Worm (Caenorhabditis elegans): ENCODE results near the gene irld-6.

The irld-6 gene

DNA sequence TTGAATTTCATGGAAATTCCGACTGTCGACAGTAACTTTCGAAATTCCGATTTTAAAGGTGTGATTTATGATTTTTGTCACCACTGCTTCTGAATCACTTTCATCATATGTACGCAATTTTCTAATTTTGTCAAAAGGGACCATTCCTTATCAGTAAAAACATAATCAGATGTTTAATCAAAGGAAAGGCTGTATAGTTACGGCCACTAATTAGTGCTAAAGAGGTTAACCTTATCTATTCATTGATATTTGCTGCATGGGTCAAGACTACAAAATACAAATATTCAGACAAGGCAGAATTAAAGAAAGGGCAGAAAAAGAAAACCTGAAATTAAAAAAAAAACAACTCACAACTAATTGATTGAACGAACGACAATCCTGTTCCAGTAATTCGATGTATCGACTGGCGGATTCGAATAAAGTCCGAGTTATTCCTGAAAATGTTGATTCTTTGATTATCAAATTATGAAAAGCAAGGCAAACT, 24.6 kb downstream of the irld-6 start, which contains the start of gene T28B11.1:
TSS of gene T28B11.1 (minus strand) at position 434 of the 484 bp plus-strand sequence.
- TF ChIP-seq dao-5 (tag; optimal IDR thresholded peaks at IDR 0.05) (no peak), him-1 (tag; optimal IDR thresholded peaks at IDR 0.05) (no peak), W03F9.2 (tag; optimal IDR thresholded peaks at IDR 0.05) (no peak)

DNA sequence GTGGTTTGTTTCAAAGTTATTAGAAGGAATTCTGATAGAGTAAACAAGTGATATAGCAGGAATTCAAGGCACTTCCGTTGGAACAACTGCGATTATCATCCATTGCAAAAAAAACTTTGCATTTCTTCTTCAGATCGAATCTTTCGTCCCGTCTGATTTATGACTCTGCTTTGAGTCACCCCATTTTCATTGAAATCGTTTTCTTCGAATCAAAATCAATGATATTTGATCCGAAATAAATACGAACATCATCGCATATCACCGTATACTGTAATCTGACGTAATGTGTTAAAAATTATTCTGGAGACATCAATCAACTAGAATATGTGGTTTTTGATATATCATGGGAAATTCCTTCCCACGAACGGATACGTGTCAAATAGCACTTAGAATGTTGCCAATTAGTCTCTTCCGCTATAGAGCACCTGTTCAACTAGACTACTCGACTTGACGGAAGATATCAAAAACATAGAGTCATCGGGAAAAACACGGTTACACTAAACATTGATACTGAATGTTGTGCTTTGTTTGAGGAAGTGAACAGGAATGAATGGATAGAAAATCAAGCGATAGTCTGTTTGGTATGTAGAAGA, 25.7 kb downstream of the irld-6 start:
- TF ChIP-seq W03F9.2 (tag; optimal IDR thresholded peaks at IDR 0.05): no peak
- no peak for TF ChIP-seq dao-5 (tag; optimal IDR thresholded peaks at IDR 0.05)
- TF ChIP-seq him-1 (tag; optimal IDR thresholded peaks at IDR 0.05): no peak

DNA sequence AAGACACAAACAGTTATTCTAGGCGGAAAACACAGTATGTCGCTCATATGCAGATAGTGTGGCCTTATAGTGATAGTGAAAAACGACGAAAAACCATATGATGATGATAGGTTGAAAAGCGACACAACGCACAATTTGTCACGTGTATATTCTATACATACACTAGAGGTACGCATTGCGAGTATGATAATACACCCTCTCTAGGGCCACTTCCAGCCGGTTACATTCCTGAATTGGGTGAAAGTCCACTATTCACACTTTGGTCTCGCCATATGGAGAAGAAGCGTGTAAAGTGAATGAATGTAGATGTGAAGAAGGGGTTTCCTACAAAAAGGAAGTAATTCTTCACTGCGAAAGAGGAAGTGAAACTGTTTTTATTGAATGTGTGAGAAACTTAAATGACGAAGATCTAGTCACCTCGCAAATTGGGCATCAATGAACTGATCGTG, 27.1 kb downstream of the irld-6 start:
- TF ChIP-seq him-1 (tag; optimal IDR thresholded peaks at IDR 0.05) (no peak), W03F9.2 (tag; optimal IDR thresholded peaks at IDR 0.05) (no peak)

DNA sequence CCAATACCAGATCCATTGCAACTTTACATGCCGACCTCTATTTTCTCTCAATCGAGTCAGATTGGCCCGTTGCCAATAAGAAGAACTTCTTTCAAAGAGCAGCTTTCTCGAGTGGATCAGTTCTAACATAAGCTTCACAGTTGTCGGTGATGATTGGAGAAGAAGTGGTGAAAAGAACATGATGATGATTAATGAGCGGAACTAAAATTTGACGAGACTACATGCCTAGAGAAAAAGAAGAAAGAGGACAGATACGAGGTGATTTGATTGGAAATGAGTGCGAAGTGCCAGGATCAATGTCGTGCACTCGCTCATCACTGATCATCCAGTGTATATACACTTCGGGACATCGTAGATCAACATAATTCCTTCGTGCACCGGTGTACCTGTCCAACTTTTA, 28.9 kb downstream of the irld-6 start:
- TF ChIP-seq him-1 (tag; optimal IDR thresholded peaks at IDR 0.05) (no peak), dao-5 (tag; optimal IDR thresholded peaks at IDR 0.05) (no peak), W03F9.2 (tag; optimal IDR thresholded peaks at IDR 0.05) (no peak)

DNA sequence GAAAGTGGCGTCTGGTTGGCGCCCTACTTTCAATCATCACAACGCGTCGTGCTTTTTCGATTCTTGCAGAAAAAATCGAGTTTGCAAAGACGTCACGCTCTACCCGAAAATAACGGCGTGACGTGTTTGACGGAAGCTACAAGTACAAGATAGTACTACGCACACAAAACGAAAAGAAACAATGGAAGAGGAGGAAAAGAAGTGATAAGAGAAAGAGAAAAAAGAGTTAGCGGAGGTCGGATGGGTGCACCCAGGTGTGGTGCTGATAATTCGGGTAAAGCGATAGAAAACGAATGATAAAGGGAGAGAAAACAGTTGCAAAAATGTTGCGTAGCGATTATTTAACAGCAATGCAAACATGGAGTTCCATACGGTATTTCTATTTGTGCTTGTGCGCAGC, 29.9 kb downstream of the irld-6 start:
- TF ChIP-seq W03F9.2 (tag; optimal IDR thresholded peaks at IDR 0.05) (no peak), dao-5 (tag; optimal IDR thresholded peaks at IDR 0.05) (no peak), him-1 (tag; optimal IDR thresholded peaks at IDR 0.05) (no peak)

DNA sequence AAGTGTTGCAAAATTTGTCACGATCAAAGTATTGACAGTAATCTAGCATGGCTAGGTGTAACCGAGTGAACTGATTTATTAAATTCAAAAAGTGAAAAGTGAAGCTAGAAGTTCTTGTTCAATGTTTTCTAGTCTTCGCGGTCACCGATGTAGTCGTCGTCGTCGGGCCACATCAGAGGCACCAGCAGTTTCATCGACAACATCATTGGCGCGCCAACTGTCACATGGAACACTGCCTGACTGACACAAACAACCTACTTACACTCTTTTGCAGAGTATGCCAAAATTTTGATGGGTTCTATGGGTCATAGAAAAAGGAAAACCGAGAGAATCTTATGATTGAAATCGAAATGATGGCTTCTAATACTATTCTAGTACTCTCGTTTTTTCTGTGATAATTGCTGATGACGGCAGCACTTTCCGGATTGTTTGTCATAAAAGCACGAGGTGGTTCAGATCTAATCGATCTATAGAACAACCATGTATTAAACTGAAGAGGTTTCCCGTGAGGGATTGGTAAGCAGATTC, 31.1 kb downstream of the irld-6 start:
- TF ChIP-seq W03F9.2 (tag; optimal IDR thresholded peaks at IDR 0.05): no peak
- no peak for TF ChIP-seq dao-5 (tag; optimal IDR thresholded peaks at IDR 0.05)
- no peak for TF ChIP-seq him-1 (tag; optimal IDR thresholded peaks at IDR 0.05)

DNA sequence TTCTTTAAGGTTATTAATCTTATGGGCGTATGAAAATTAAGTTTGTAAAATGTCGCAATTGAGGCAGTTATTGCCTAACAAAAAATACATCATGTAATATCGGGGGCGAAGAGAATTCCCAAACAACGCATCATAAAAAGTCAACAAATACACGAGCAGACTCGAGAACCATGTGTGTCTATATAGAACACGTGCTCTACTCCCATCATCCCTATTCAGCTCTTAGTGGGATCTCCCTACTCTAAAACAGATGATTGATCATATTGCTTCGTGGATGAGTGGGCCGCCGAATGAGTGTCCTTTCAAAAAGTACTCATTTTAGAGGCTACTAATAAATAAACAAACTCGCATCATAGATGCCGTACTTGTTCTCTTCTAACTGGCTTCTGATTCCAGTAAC, 32.1 kb downstream of the irld-6 start:
- TF ChIP-seq W03F9.2 (tag; optimal IDR thresholded peaks at IDR 0.05) (no peak), him-1 (tag; optimal IDR thresholded peaks at IDR 0.05) (no peak), dao-5 (tag; optimal IDR thresholded peaks at IDR 0.05) (no peak)

DNA sequence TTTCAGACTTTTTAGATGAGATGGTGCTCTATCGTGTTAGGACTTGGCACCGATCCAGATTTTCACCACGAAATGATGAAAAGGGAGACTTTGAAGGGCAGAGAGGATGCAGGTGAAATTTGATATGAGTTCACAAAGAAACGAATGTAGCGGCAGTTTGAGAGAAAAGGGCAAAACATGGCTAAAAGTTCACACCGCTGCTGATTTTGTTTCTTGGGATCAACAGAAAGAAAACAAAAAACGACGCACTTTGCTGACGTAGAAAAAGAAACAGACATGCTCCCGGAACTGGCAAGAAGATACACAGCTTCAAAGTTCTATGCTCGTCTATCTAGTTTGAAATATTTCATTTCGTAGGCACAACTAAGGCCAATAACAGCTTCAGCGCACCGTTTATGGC, 33.0 kb downstream of the irld-6 start:
- TF ChIP-seq W03F9.2 (tag; optimal IDR thresholded peaks at IDR 0.05): no peak
- TF ChIP-seq him-1 (tag; optimal IDR thresholded peaks at IDR 0.05): no peak
- no peak for TF ChIP-seq dao-5 (tag; optimal IDR thresholded peaks at IDR 0.05)

DNA sequence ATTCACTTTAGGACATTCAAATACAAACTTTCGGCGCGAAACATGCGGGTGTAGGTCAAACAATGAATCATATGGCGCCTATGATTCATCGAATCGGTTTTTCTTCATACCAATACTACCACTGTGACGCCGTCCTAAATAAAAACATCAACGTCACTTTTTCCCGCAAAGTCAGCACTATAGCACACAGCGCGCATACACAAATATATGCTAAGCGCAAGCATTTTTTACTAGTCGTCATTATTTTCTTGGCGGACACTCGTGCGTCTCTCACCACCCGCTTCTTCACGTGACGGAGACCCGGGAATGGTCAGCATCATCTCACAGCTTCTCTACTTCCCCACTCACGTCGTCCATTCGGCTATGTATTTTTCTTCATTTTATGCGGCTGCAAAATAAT, 33.4 kb downstream of the irld-6 start:
- no peak for TF ChIP-seq dao-5 (tag; optimal IDR thresholded peaks at IDR 0.05)
- TF ChIP-seq him-1 (tag; optimal IDR thresholded peaks at IDR 0.05): no peak
- TF ChIP-seq W03F9.2 (tag; optimal IDR thresholded peaks at IDR 0.05): no peak

DNA sequence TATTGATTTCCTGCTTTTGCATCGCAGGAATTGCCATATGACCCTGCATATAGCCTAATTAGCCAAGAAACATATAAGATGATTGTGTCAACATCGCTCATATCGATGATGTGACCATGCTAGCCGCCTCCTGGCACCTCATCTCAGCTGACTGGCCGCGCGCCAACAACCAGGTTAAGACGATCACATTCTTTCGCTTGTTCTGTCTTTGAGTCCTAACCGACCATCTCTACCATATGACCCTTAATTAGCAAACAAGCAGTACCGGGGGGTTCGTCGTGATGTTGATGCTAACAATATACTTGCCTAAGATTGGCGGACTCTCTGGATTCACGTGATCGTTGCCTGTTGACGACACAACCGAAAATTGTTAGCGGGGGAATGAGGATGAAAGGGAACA, 34.0 kb downstream of the irld-6 start:
- TF ChIP-seq him-1 (tag; optimal IDR thresholded peaks at IDR 0.05): no peak
- TF ChIP-seq dao-5 (tag; optimal IDR thresholded peaks at IDR 0.05): no peak
- TF ChIP-seq W03F9.2 (tag; optimal IDR thresholded peaks at IDR 0.05): no peak

DNA sequence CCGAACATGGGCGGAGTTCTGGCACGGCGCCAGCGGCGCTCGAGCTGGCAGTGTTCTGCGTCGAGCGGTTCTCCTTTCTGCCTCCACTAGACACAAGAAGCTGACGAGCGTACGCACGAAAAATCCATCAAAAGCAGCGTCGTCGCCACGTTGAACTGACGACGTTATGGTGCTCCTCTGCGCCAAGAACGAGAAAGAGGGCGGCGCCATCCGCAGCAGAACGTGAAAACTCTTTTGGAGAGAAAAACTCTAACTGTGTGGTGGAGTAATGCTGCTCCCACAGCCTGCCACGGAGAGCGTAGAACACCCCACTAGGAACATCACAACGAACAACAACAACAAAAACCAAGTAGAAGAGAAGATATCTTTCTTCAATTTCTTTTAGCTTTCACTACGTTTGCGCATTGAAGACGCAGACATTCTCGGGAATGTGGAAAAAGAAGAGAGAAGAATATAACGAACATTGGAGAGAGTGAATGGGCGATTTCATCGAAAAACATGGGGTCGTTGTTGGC, 34.6 kb downstream of the irld-6 start:
- TF ChIP-seq W03F9.2 (tag; optimal IDR thresholded peaks at IDR 0.05): no peak
- TF ChIP-seq dao-5 (tag; optimal IDR thresholded peaks at IDR 0.05): no peak
- TF ChIP-seq him-1 (tag; optimal IDR thresholded peaks at IDR 0.05): peak; percentile 39

DNA sequence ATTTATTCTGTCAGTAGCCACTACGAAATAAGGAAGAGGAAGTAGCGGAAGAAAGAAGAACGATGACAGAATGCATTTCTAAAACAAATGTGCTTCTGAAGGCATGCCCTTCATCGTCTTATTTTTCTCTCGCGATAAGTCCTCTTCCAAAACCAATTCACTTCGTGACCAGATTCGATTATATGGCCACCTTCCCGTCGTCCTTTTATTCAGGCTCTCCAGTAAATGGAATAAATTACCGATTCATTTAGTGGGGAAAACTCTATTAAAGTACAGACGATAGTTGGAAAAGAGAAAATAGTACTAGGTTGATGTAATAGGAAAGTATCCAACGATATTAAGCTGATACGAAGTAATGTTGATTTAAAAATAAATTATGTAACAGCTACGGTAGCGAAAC, 35.3 kb downstream of the irld-6 start:
- no peak for TF ChIP-seq him-1 (tag; optimal IDR thresholded peaks at IDR 0.05)
- no peak for TF ChIP-seq dao-5 (tag; optimal IDR thresholded peaks at IDR 0.05)
- TF ChIP-seq W03F9.2 (tag; optimal IDR thresholded peaks at IDR 0.05): no peak

DNA sequence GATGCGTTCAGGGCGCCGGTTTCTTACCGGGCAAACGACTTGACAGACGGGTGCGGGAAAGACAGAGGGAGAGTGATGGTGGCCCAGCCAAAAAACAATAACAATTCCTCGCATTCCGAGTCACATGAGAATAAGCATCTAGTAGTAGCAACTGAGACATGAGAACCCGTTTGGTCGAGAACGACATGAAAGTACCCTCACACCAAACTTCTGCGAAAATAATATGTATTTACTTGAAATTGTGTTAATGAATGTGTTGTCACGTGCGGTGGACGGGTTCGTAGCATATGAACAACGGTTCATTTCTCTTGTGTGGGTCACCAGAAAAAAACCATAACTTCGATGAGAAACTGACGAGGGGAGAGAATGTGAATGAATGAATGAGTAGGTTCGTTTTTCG, 35.7 kb downstream of the irld-6 start:
- TF ChIP-seq W03F9.2 (tag; optimal IDR thresholded peaks at IDR 0.05): no peak

DNA sequence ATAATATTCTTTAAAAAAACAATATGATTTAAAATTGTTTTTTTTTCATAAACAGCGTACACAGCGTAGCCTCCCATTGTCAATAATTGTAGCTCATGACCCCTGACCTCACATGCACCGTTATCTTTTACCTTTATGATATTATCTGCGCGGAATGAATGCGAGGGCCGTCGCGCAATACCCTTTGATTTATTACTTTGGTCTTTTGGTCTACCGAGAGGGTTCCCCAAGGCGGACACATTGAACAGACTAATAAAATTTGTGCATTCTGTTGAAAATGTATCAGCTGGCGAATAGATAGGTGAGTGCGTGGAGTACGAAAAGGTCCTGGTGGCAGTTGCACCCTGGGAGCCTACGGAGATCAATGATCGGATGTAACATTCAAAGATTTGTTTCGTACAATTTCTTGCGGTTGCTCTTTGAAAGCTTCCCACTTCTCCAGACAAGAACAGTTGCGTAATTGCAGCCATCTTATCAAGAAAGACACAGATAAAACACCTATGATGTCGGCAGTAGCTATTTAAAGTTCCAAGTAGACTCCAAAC, 36.2 kb downstream of the irld-6 start:
- TF ChIP-seq W03F9.2 (tag; optimal IDR thresholded peaks at IDR 0.05): no peak
- TF ChIP-seq him-1 (tag; optimal IDR thresholded peaks at IDR 0.05): no peak
- no peak for TF ChIP-seq dao-5 (tag; optimal IDR thresholded peaks at IDR 0.05)

DNA sequence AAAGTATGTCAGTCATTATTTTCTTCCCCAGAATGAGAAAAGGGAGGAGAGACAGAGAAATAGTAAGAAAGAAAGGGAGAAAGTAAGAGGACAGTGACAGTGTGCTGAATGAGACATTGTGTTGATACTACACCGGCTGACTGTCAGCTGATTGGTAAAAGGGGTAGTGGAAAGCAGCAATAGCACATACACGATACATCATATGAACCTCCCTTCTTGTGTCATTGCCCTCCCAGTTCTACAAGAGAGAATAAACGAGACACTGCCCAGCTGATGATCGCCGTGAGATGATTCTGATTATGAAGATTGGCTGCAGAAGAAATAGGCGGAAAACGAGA, 36.8 kb downstream of the irld-6 start:
- no peak for TF ChIP-seq him-1 (tag; optimal IDR thresholded peaks at IDR 0.05)
- TF ChIP-seq W03F9.2 (tag; optimal IDR thresholded peaks at IDR 0.05): peak; percentile 11
